Worm (Caenorhabditis elegans): ENCODE results near the gene ccr-4.

Gene ccr-4

ce11 chrIV:12376021-12376420, 14.7 kb downstream of the ccr-4 start, which contains the start of gene atz-1:
Gene atz-1 (minus strand): TSS chrIV:12376121.
- TF ChIP-seq lsy-12 (tag; optimal IDR thresholded peaks at IDR 0.05) (no peak), ZK546.5 (tag; optimal IDR thresholded peaks at IDR 0.05) (no peak), nfya-1 (tag; optimal IDR thresholded peaks at IDR 0.05; ENCODE audit: insufficient read depth) (no peak), ceh-16 (tag; optimal IDR thresholded peaks at IDR 0.05) (no peak), ceh-9 (tag; optimal IDR thresholded peaks at IDR 0.05) (no peak), unc-39 (tag; optimal IDR thresholded peaks at IDR 0.05) (no peak), daf-12 (tag; optimal IDR thresholded peaks at IDR 0.05) (no peak), hmg-11 (tag; optimal IDR thresholded peaks at IDR 0.05) (no peak), fos-1 (tag; optimal IDR thresholded peaks at IDR 0.05) (no peak), nhr-12 (tag; optimal IDR thresholded peaks at IDR 0.05) (no peak), mdl-1 (tag; optimal IDR thresholded peaks at IDR 0.05) (no peak), fkh-2 (tag; optimal IDR thresholded peaks at IDR 0.05) (no peak)

ce11 chrIV:12378919-12379318, 17.6 kb downstream of the ccr-4 start:
- TF ChIP-seq pqm-1 (tag; optimal IDR thresholded peaks at IDR 0.05) (peak; percentile 76), ceh-82 (tag; optimal IDR thresholded peaks at IDR 0.05) (no peak), elt-2 (tag; optimal IDR thresholded peaks at IDR 0.05) (peak; percentile 72), jun-1 (tag; optimal IDR thresholded peaks at IDR 0.05) (no peak)

ce11 chrIV:12379784-12380183, 18.4 kb downstream of the ccr-4 start, which contains the start of gene thn-1:
Gene thn-1 (plus strand): TSS chrIV:12380084.
- no peak for TF ChIP-seq ceh-82 (tag; optimal IDR thresholded peaks at IDR 0.05)
- no peak for TF ChIP-seq nhr-237 (tag; optimal IDR thresholded peaks at IDR 0.05)
- no peak for TF ChIP-seq snpc-4 (tag; optimal IDR thresholded peaks at IDR 0.05)
- no peak for TF ChIP-seq elt-2 (tag; optimal IDR thresholded peaks at IDR 0.05)
- no peak for TF ChIP-seq mdl-1 (tag; optimal IDR thresholded peaks at IDR 0.05)
- no peak for TF ChIP-seq egl-27 (tag; optimal IDR thresholded peaks at IDR 0.05)
- no peak for TF ChIP-seq nhr-11 (tag; optimal IDR thresholded peaks at IDR 0.05)
- no peak for TF ChIP-seq mml-1 (tag; optimal IDR thresholded peaks at IDR 0.05)
- no peak for TF ChIP-seq tbx-2 (tag; optimal IDR thresholded peaks at IDR 0.05)
- TF ChIP-seq R02D3.7 (tag; optimal IDR thresholded peaks at IDR 0.05) = no peak
- TF ChIP-seq unc-39 (tag; optimal IDR thresholded peaks at IDR 0.05) = no peak
- no peak for TF ChIP-seq sea-2 (GFP tag; optimal IDR thresholded peaks at IDR 0.05)
- no peak for TF ChIP-seq lsy-12 (tag; optimal IDR thresholded peaks at IDR 0.05)
- TF ChIP-seq jun-1 (tag; optimal IDR thresholded peaks at IDR 0.05) = no peak
- no peak for TF ChIP-seq lin-39 (tag; optimal IDR thresholded peaks at IDR 0.05)
- TF ChIP-seq nfya-1 (tag; optimal IDR thresholded peaks at IDR 0.05; ENCODE audit: insufficient read depth) = no peak
- TF ChIP-seq unc-62 (GFP tag; optimal IDR thresholded peaks at IDR 0.05) = no peak

- peak; percentile 26 for TF ChIP-seq elt-2 (tag; optimal IDR thresholded peaks at IDR 0.05)
- no peak for TF ChIP-seq jun-1 (tag; optimal IDR thresholded peaks at IDR 0.05)
Measured at ce11 chrIV:12382864-12383263, 21.5 kb downstream of the ccr-4 start, which contains the start of gene thn-2. Gene thn-2 (plus strand): TSS chrIV:12383170.

ce11 chrIV:12385061-12385460, 23.7 kb downstream of the ccr-4 start, which contains the start of gene F28D1.6:
Gene F28D1.6 (minus strand): TSS chrIV:12385161.
- no peak for TF ChIP-seq nfya-1 (tag; optimal IDR thresholded peaks at IDR 0.05; ENCODE audit: insufficient read depth)
- no peak for TF ChIP-seq unc-39 (tag; optimal IDR thresholded peaks at IDR 0.05)
- TF ChIP-seq zag-1 (tag; optimal IDR thresholded peaks at IDR 0.05) = no peak
- TF ChIP-seq ztf-11 (tag; optimal IDR thresholded peaks at IDR 0.05) = no peak
- TF ChIP-seq nhr-77 (tag; optimal IDR thresholded peaks at IDR 0.05) = no peak
- TF ChIP-seq lin-39 (tag; optimal IDR thresholded peaks at IDR 0.05) = no peak
- TF ChIP-seq sea-2 (GFP tag; optimal IDR thresholded peaks at IDR 0.05) = no peak
- no peak for TF ChIP-seq ztf-4 (tag; optimal IDR thresholded peaks at IDR 0.05)
- TF ChIP-seq lin-15B (tag; optimal IDR thresholded peaks at IDR 0.05) = no peak
- TF ChIP-seq nhr-12 (tag; optimal IDR thresholded peaks at IDR 0.05) = no peak
- no peak for TF ChIP-seq ama-1 (optimal IDR thresholded peaks at IDR 0.05)
- no peak for TF ChIP-seq pha-4 (tag; optimal IDR thresholded peaks at IDR 0.05)
- TF ChIP-seq jun-1 (tag; optimal IDR thresholded peaks at IDR 0.05) = no peak
- TF ChIP-seq aly-2 (tag; optimal IDR thresholded peaks at IDR 0.05) = no peak
- TF ChIP-seq mml-1 (tag; optimal IDR thresholded peaks at IDR 0.05) = no peak
- TF ChIP-seq nhr-28 (tag; optimal IDR thresholded peaks at IDR 0.05) = no peak
- TF ChIP-seq snpc-4 (tag; optimal IDR thresholded peaks at IDR 0.05) = no peak
- no peak for TF ChIP-seq lsy-12 (tag; optimal IDR thresholded peaks at IDR 0.05)
